Worm (Caenorhabditis elegans): ENCODE measurements around the gene drd-10.

Gene drd-10

ce11 chrV:6989626-6990138 is 17.7 kb upstream of the drd-10 start, which contains the start of gene nhr-140:
Gene nhr-140, minus strand, starts transcription at chrV:6989676.
- no peak for TF ChIP-seq dpff-1 (tag; optimal IDR thresholded peaks at IDR 0.05)
- no peak for TF ChIP-seq F55B11.4 (tag; optimal IDR thresholded peaks at IDR 0.05; ENCODE audit: borderline replicate concordance, insufficient read depth)

ce11 chrV:6991771-6992170 is 15.6 kb upstream of the drd-10 start, which contains the start of gene nhr-162:
Gene nhr-162, minus strand, starts transcription at chrV:6991871.
- TF ChIP-seq ztf-22 (GFP tag; optimal IDR thresholded peaks at IDR 0.05) = no peak
- no peak for TF ChIP-seq lin-35 (GFP tag; optimal IDR thresholded peaks at IDR 0.05)
- TF ChIP-seq dpff-1 (tag; optimal IDR thresholded peaks at IDR 0.05) = no peak
- TF ChIP-seq rcor-1 (GFP tag; IDR thresholded peaks at IDR 0.05) = no peak
- no peak for TF ChIP-seq snpc-4 (GFP tag; optimal IDR thresholded peaks at IDR 0.05)
- TF ChIP-seq snpc-4 (tag; optimal IDR thresholded peaks at IDR 0.05) = no peak
- TF ChIP-seq die-1 (tag; optimal IDR thresholded peaks at IDR 0.05) = no peak
- TF ChIP-seq B0261.1 (tag; optimal IDR thresholded peaks at IDR 0.05) = no peak
- TF ChIP-seq madf-10 (tag; optimal IDR thresholded peaks at IDR 0.05) = no peak
- no peak for TF ChIP-seq snpc-3.4 (tag; optimal IDR thresholded peaks at IDR 0.05)
- no peak for TF ChIP-seq dpl-1 (GFP tag; optimal IDR thresholded peaks at IDR 0.05)
- no peak for TF ChIP-seq ceh-79 (tag; optimal IDR thresholded peaks at IDR 0.05)
- TF ChIP-seq ceh-58 (GFP tag; IDR thresholded peaks at IDR 0.05) = no peak
- TF ChIP-seq ekl-4 (GFP tag; IDR thresholded peaks at IDR 0.05) = no peak
- no peak for TF ChIP-seq K11D2.4 (GFP tag; IDR thresholded peaks at IDR 0.05)

- no peak for TF ChIP-seq unc-62 (GFP tag; optimal IDR thresholded peaks at IDR 0.05)
- peak; percentile 52 for TF ChIP-seq ztf-26 (tag; optimal IDR thresholded peaks at IDR 0.05)
- TF ChIP-seq akir-1 (GFP tag; optimal IDR thresholded peaks at IDR 0.05) = no peak
- TF ChIP-seq lin-40 (tag; optimal IDR thresholded peaks at IDR 0.05) = peak; percentile 68
- no peak for TF ChIP-seq ztf-28 (GFP tag; IDR thresholded peaks at IDR 0.05)
- peak; percentile 22 for TF ChIP-seq attf-5 (GFP tag; optimal IDR thresholded peaks at IDR 0.05)
- TF ChIP-seq cebp-1 (GFP tag; IDR thresholded peaks at IDR 0.05) = no peak
- TF ChIP-seq cebp-1 (tag; optimal IDR thresholded peaks at IDR 0.05) = peak; percentile 41
- peak; percentile 8 for TF ChIP-seq die-1 (tag; optimal IDR thresholded peaks at IDR 0.05)
- TF ChIP-seq tlf-1 (GFP tag; optimal IDR thresholded peaks at IDR 0.05) = no peak
- peak; percentile 69 for TF ChIP-seq somi-1 (GFP tag; optimal IDR thresholded peaks at IDR 0.05)
- TF ChIP-seq nfyb-1 (GFP tag; IDR thresholded peaks at IDR 0.05) = 0 out of 2 replicates have a peak, but pooled peaks have one; percentile 46
- peak; percentile 58 for TF ChIP-seq atf-7 (tag; optimal IDR thresholded peaks at IDR 0.05)
- peak; percentile 44; the same call in 1 of the 2 replicates for TF ChIP-seq hmg-1.2 (GFP tag; IDR thresholded peaks at IDR 0.05)
- TF ChIP-seq nhr-80 (tag; optimal IDR thresholded peaks at IDR 0.05) = peak; percentile 66
- no peak for TF ChIP-seq snpc-4 (GFP tag; optimal IDR thresholded peaks at IDR 0.05)
- no peak for TF ChIP-seq snpc-4 (tag; optimal IDR thresholded peaks at IDR 0.05)
Measured at ce11 chrV:6993999-6994398, 13.4 kb upstream of the drd-10 start.

ce11 chrV:6997041-6997552 is 10.3 kb upstream of the drd-10 start, which contains the start of gene nhr-107:
Gene nhr-107, minus strand, starts transcription at chrV:6997091.
- TF ChIP-seq nhr-80 (tag; optimal IDR thresholded peaks at IDR 0.05) (peak; percentile 3), ztf-28 (GFP tag; IDR thresholded peaks at IDR 0.05) (no peak)

- TF ChIP-seq pbrm-1 (GFP tag; IDR thresholded peaks at IDR 0.05) (no peak), cebp-1 (GFP tag; IDR thresholded peaks at IDR 0.05) (no peak), cebp-1 (tag; optimal IDR thresholded peaks at IDR 0.05) (peak; percentile 8), F37B4.10 (GFP tag; IDR thresholded peaks at IDR 0.05) (no peak), rcor-1 (GFP tag; IDR thresholded peaks at IDR 0.05) (no peak), let-526 (GFP tag; IDR thresholded peaks at IDR 0.05) (no peak), efl-1 (GFP tag; optimal IDR thresholded peaks at IDR 0.05) (no peak), nhr-80 (tag; optimal IDR thresholded peaks at IDR 0.05) (peak; percentile 55), zfh-2 (GFP tag; conservative IDR thresholded peaks at IDR 0.05) (no peak), pha-4 (tag; optimal IDR thresholded peaks at IDR 0.05) (peak; percentile 72), hmg-1.2 (GFP tag; IDR thresholded peaks at IDR 0.05) (peak; percentile 37; the same call in 1 of the 2 replicates)
Measured at ce11 chrV:6998303-6998884, 9.0 kb upstream of the drd-10 start, which contains the start of gene nhr-42. Gene nhr-42, plus strand, starts transcription at chrV:6998819.

All from whole organism, young adult.